Worm (Caenorhabditis elegans) whole organism, L4 larva: Measurements from ENCODE around the gene usp-4.

Experiments
- dpl-1 ChIP-seq: fragments of 150-350 bp; optimal IDR thresholded peaks from 2 replicates; lab custom pipeline; 2014; ENCODE audit warnings: missing biosample characterization, missing genetic modification reagents, missing genetic modification characterization
- lin-13 ChIP-seq: fragments of 150-350 bp; optimal IDR thresholded peaks from 2 replicates; lab custom pipeline; 2014; ENCODE audit warnings: missing biosample characterization, missing genetic modification reagents, missing genetic modification characterization
- nhr-11 ChIP-seq: fragments of 150-350 bp; optimal IDR thresholded peaks from 2 replicates; lab custom pipeline; 2014; ENCODE audit warnings: missing biosample characterization, missing genetic modification characterization

ce11 chrIV:6762416-6762815, 5.3 kb downstream of the usp-4 start, which contains the start of gene spd-3:
- TF ChIP-seq dpl-1 (GFP tag; lab: Kevin White, UChicago) (no peak), lin-13 (GFP tag; lab: Kevin White, UChicago) (no peak), nhr-11 (tag; lab: Kevin White, UChicago) (no peak)
